Worm (Caenorhabditis elegans): ENCODE measurements around the gene clec-59.

The clec-59 gene

ce11 chrII:10479348-10479747 is at the start of gene clec-59:
Gene clec-59 (minus strand): TSS chrII:10479448.
- TF ChIP-seq snpc-4 (tag; optimal IDR thresholded peaks at IDR 0.05) (no peak), unc-62 (GFP tag; optimal IDR thresholded peaks at IDR 0.05) (no peak), fos-1 (tag; optimal IDR thresholded peaks at IDR 0.05) (no peak), hmg-11 (tag; optimal IDR thresholded peaks at IDR 0.05) (no peak), ceh-16 (tag; optimal IDR thresholded peaks at IDR 0.05) (no peak), ama-1 (optimal IDR thresholded peaks at IDR 0.05) (no peak), fkh-10 (GFP tag; optimal IDR thresholded peaks at IDR 0.05) (no peak)

- TF ChIP-seq mdl-1 (tag; optimal IDR thresholded peaks at IDR 0.05) (peak; percentile 9), nhr-25 (tag; optimal IDR thresholded peaks at IDR 0.05) (peak; percentile 6), ceh-16 (tag; optimal IDR thresholded peaks at IDR 0.05) (no peak), nhr-11 (tag; optimal IDR thresholded peaks at IDR 0.05) (no peak), elt-3 (tag; optimal IDR thresholded peaks at IDR 0.05) (peak in 1 of 3 experiments; percentile 34), tbx-2 (tag; optimal IDR thresholded peaks at IDR 0.05) (peak; percentile 23), hmg-11 (tag; optimal IDR thresholded peaks at IDR 0.05) (peak; percentile 87), ztf-4 (tag; optimal IDR thresholded peaks at IDR 0.05) (no peak), eor-1 (tag; optimal IDR thresholded peaks at IDR 0.05) (no peak), elt-2 (tag; optimal IDR thresholded peaks at IDR 0.05) (peak; percentile 52), nhr-28 (tag; optimal IDR thresholded peaks at IDR 0.05) (no peak), pha-4 (tag; optimal IDR thresholded peaks at IDR 0.05) (peak; percentile 22), nfya-1 (tag; optimal IDR thresholded peaks at IDR 0.05; ENCODE audit: insufficient read depth) (peak; percentile 50), nhr-76 (tag; optimal IDR thresholded peaks at IDR 0.05) (no peak), lin-39 (tag; optimal IDR thresholded peaks at IDR 0.05) (peak; percentile 77)
These were observed 48.4 kb upstream of the clec-59 start, which contains the start of gene mab-10 for ce11 chrII:10527649-10528134. Gene mab-10 (plus strand): TSS chrII:10528084.

ce11 chrII:10525134-10525533 is 45.9 kb upstream of the clec-59 start:
- TF ChIP-seq nhr-25 (tag; optimal IDR thresholded peaks at IDR 0.05) (peak; percentile 28), ZK546.5 (tag; optimal IDR thresholded peaks at IDR 0.05) (no peak), nhr-23 (tag; optimal IDR thresholded peaks at IDR 0.05) (peak; percentile 4)

- no peak for TF ChIP-seq pha-4 (tag; optimal IDR thresholded peaks at IDR 0.05)
- no peak for TF ChIP-seq nhr-28 (tag; optimal IDR thresholded peaks at IDR 0.05)
- TF ChIP-seq ceh-28 (tag; optimal IDR thresholded peaks at IDR 0.05) = no peak
- TF ChIP-seq mml-1 (tag; optimal IDR thresholded peaks at IDR 0.05) = no peak
- TF ChIP-seq egl-27 (tag; optimal IDR thresholded peaks at IDR 0.05) = no peak
- TF ChIP-seq elt-1 (tag; optimal IDR thresholded peaks at IDR 0.05) = no peak
- TF ChIP-seq nhr-11 (tag; optimal IDR thresholded peaks at IDR 0.05) = no peak
- TF ChIP-seq zag-1 (tag; optimal IDR thresholded peaks at IDR 0.05) = no peak
- no peak for TF ChIP-seq snpc-4 (tag; optimal IDR thresholded peaks at IDR 0.05)
These were observed 45.1 kb upstream of the clec-59 start, which contains the start of gene F59B10.6 for ce11 chrII:10524374-10524773. Gene F59B10.6 (minus strand): TSS chrII:10524474.

- TF ChIP-seq tbx-2 (tag; optimal IDR thresholded peaks at IDR 0.05) (no peak), nhr-11 (tag; optimal IDR thresholded peaks at IDR 0.05) (no peak), fos-1 (tag; optimal IDR thresholded peaks at IDR 0.05) (no peak), hmg-11 (tag; optimal IDR thresholded peaks at IDR 0.05) (no peak), mml-1 (tag; optimal IDR thresholded peaks at IDR 0.05) (no peak), nhr-77 (tag; optimal IDR thresholded peaks at IDR 0.05) (no peak), nhr-25 (tag; optimal IDR thresholded peaks at IDR 0.05) (no peak), mdl-1 (tag; optimal IDR thresholded peaks at IDR 0.05) (no peak), fkh-10 (GFP tag; optimal IDR thresholded peaks at IDR 0.05) (no peak), lin-15B (tag; optimal IDR thresholded peaks at IDR 0.05) (no peak), nhr-76 (tag; optimal IDR thresholded peaks at IDR 0.05) (no peak), nhr-237 (tag; optimal IDR thresholded peaks at IDR 0.05) (no peak), pqm-1 (tag; optimal IDR thresholded peaks at IDR 0.05) (no peak)
These were observed 44.3 kb upstream of the clec-59 start, which contains the start of gene F59B10.5 for ce11 chrII:10523583-10523982. Gene F59B10.5 (minus strand): TSS chrII:10523683.

ce11 chrII:10523031-10523430 is 43.8 kb upstream of the clec-59 start:
- peak; percentile 55 for TF ChIP-seq nhr-23 (tag; optimal IDR thresholded peaks at IDR 0.05)
- TF ChIP-seq ceh-9 (tag; optimal IDR thresholded peaks at IDR 0.05) = no peak

All from whole organism, L3 larva.